Fruit fly (Drosophila melanogaster): ENCODE measurements around the gene Noc1.

Gene Noc1

DNA sequence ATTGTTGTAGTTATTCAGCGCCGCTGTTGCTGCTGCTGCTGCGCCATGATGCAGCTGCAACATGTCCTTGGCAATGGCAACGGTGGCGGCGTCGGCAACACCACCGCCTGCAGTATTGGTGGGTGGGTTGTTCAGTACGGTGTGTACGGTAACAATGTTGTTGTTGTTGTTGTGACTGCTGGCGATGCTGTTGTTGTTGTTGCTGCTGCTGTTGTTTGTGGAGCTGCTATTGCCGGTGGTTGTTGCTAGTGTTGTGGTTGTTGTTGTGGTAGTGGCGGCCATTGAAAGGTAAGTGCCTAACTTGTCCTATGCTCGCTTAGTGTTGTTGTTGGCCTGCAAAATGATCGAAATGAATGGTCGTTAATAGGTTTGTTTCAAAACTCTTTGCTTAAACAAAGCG, 43.2 kb downstream of the Noc1 start (continued):
- TF ChIP-seq sna (GFP tag; IDR thresholded peaks at IDR 0.05; ENCODE audit: partially characterized antibody) (0 out of 2 replicates have a peak, but pooled peaks have one; percentile 12), chinmo (GFP tag; IDR thresholded peaks at IDR 0.05; ENCODE audit: partially characterized antibody) (0 out of 4 replicates have a peak, but pooled peaks have one; percentile 14), Awh (GFP tag; IDR thresholded peaks at IDR 0.05) (0 out of 2 replicates have a peak, but pooled peaks have one; percentile 21), sim (GFP tag; IDR thresholded peaks at IDR 0.05) (no peak), Ets65A (GFP tag) (peak; percentile 27), gsb (GFP tag; IDR thresholded peaks at IDR 0.05) (no peak)

DNA sequence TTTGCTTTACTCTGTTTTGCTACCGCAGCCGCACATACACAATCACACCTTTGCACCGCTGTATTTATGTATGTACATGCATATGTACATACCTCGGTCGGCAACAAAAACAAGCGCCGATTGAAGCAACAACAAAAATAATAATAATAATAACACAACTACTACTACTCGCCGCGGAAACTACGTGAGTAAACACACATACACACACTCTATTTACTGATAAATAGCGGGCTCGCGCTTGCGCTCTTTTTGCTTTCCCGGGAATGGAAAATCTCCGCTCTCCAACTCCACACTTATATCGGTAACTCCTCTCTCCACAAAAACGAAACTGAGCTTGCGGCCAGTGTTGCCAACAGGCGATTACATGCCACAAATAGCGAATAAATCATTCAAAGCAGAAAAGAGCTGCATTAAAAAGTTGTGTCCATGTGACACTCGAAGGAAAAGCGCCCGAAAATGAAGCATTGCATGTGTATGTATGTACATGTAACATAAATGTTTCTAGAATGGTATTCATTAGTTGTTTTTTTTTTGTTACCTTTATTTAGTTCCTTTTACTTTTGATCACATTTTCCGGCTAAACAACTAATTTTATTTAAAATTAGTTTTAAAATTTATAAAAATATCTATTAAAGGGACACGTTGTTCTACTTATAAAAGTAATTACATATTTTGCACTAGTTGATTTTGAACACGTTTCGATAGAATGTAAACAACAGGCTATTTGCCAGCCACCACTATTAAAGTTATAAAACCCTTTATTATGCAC, 44.2 kb downstream of the Noc1 start:
- no peak for TF ChIP-seq al (GFP tag; IDR thresholded peaks at IDR 0.05)
- TF ChIP-seq NFAT (GFP tag; IDR thresholded peaks at IDR 0.05): peak; percentile 70; the same call in 1 of the 2 replicates
- peak; percentile 58 for TF ChIP-seq shn (GFP tag; optimal IDR thresholded peaks at IDR 0.05)
- TF ChIP-seq CG14860 (GFP tag; IDR thresholded peaks at IDR 0.05; ENCODE audit: partially characterized antibody): no peak
- TF ChIP-seq cad (GFP tag; optimal IDR thresholded peaks at IDR 0.05): no peak
- no peak for TF ChIP-seq Doc2 (GFP tag; IDR thresholded peaks at IDR 0.05)
- TF ChIP-seq CG31224 (GFP tag; IDR thresholded peaks at IDR 0.05): no peak
- 0 out of 2 replicates have a peak, but pooled peaks have one; percentile 45 for TF ChIP-seq unc-4 (GFP tag; IDR thresholded peaks at IDR 0.05; ENCODE audit: partially characterized antibody)
- no peak for TF ChIP-seq TFAM (GFP tag; optimal IDR thresholded peaks at IDR 0.05)
- peak; percentile 27; the same call in 1 of the 3 replicates for TF ChIP-seq tgo (GFP tag; IDR thresholded peaks at IDR 0.05)
- no peak for TF ChIP-seq Lim3 (GFP tag; IDR thresholded peaks at IDR 0.05)
- TF ChIP-seq Atf3 (GFP tag; optimal IDR thresholded peaks at IDR 0.05): peak; percentile 42
- peak; percentile 89 for TF ChIP-seq Hmr (GFP tag; optimal IDR thresholded peaks at IDR 0.05)
- peak; percentile 90 for TF ChIP-seq ewg (GFP tag; optimal IDR thresholded peaks at IDR 0.05)
- peak; percentile 77 for TF ChIP-seq CG6683 (GFP tag; optimal IDR thresholded peaks at IDR 0.05)
- TF ChIP-seq HLH4C (GFP tag; IDR thresholded peaks at IDR 0.05; ENCODE audit: partially characterized antibody): no peak
- peak; percentile 26; the same call in 1 of the 2 replicates for TF ChIP-seq bbx (GFP tag; IDR thresholded peaks at IDR 0.05; ENCODE audit: partially characterized antibody)
- TF ChIP-seq esg (GFP tag; conservative IDR thresholded peaks at IDR 0.05): no peak
- TF ChIP-seq BtbVII (GFP tag; optimal IDR thresholded peaks at IDR 0.05): peak; percentile 73
- peak; percentile 91 for TF ChIP-seq CG18599 (GFP tag; optimal IDR thresholded peaks at IDR 0.05)
- TF ChIP-seq so (GFP tag; IDR thresholded peaks at IDR 0.05): peak; percentile 91; the same call in 2 of the 3 replicates
- TF ChIP-seq Chrac-16 (GFP tag; optimal IDR thresholded peaks at IDR 0.05): no peak
- peak; percentile 78 for TF ChIP-seq scrt (GFP tag; optimal IDR thresholded peaks at IDR 0.05)
- TF ChIP-seq fd64A (GFP tag; optimal IDR thresholded peaks at IDR 0.05): peak; percentile 93
- peak; percentile 69 for TF ChIP-seq CG12744 (GFP tag; optimal IDR thresholded peaks at IDR 0.05)
- peak; percentile 96 for TF ChIP-seq mirr (GFP tag; optimal IDR thresholded peaks at IDR 0.05)
- TF ChIP-seq mam (GFP tag; optimal IDR thresholded peaks at IDR 0.05): peak; percentile 7
- TF ChIP-seq CG6654 (GFP tag; optimal IDR thresholded peaks at IDR 0.05): no peak
- TF ChIP-seq chn (GFP tag; optimal IDR thresholded peaks at IDR 0.05): no peak
- TF ChIP-seq CG3838 (GFP tag; optimal IDR thresholded peaks at IDR 0.05): peak; percentile 73
- TF ChIP-seq CG2116 (GFP tag; optimal IDR thresholded peaks at IDR 0.05): peak; percentile 54
- peak; percentile 32 for TF ChIP-seq CG7839 (tag; optimal IDR thresholded peaks at IDR 0.05)
- no peak for TF ChIP-seq Oaz (GFP tag; IDR thresholded peaks at IDR 0.05)
- TF ChIP-seq ftz-f1 (GFP tag; optimal IDR thresholded peaks at IDR 0.05): peak; percentile 19
- TF ChIP-seq CG7271 (tag; optimal IDR thresholded peaks at IDR 0.05): peak; percentile 71
- no peak for TF ChIP-seq CG11560 (tag; IDR thresholded peaks at IDR 0.05)
- no peak for TF ChIP-seq ind (GFP tag; optimal IDR thresholded peaks at IDR 0.05)
- TF ChIP-seq CG10462 (GFP tag; optimal IDR thresholded peaks at IDR 0.05): no peak
- TF ChIP-seq pum (GFP tag; optimal IDR thresholded peaks at IDR 0.05): peak; percentile 40
- peak; percentile 33 for TF ChIP-seq eyg (GFP tag; optimal IDR thresholded peaks at IDR 0.05)
- TF ChIP-seq CG18476 (GFP tag; optimal IDR thresholded peaks at IDR 0.05): peak; percentile 46
- no peak for TF ChIP-seq Dfd (GFP tag; optimal IDR thresholded peaks at IDR 0.05)
